Fruit fly (Drosophila melanogaster): ENCODE results near the gene CG8833.
A peak's percentile ranks its signal among the peaks of the same experiment; 100 is the strongest.

The CG8833 gene

dm6 chr3L:13928769-13929594 is at the start of gene CG8833, which contains the start of gene DCTN1-p150 (continued):
- TF ChIP-seq Oaz (GFP tag; IDR thresholded peaks at IDR 0.05) = no peak
- no peak for TF ChIP-seq cad (GFP tag; optimal IDR thresholded peaks at IDR 0.05)
- no peak for TF ChIP-seq CG8359 (GFP tag; optimal IDR thresholded peaks at IDR 0.05; ENCODE audit: borderline replicate concordance)
- TF ChIP-seq pum (GFP tag; optimal IDR thresholded peaks at IDR 0.05) = peak; percentile 4
- TF ChIP-seq CG11695 (GFP tag; IDR thresholded peaks at IDR 0.05) = no peak
- no peak for TF ChIP-seq Ada2b (GFP tag; IDR thresholded peaks at IDR 0.05)
- peak; percentile 27 for TF ChIP-seq HmgZ (tag; optimal IDR thresholded peaks at IDR 0.05)
- no peak for TF ChIP-seq gcm2 (GFP tag; optimal IDR thresholded peaks at IDR 0.05)
- TF ChIP-seq fd3F (GFP tag; optimal IDR thresholded peaks at IDR 0.05) = no peak
- TF ChIP-seq TFAM (GFP tag; optimal IDR thresholded peaks at IDR 0.05) = no peak
- peak; percentile 30 for TF ChIP-seq bcd (GFP tag; optimal IDR thresholded peaks at IDR 0.05)
- TF ChIP-seq CG6175 (GFP tag; IDR thresholded peaks at IDR 0.05) = no peak
- no peak for TF ChIP-seq fd102C (GFP tag; optimal IDR thresholded peaks at IDR 0.05)
- no peak for TF ChIP-seq ttk (GFP tag; IDR thresholded peaks at IDR 0.05)
- TF ChIP-seq Awh (GFP tag; IDR thresholded peaks at IDR 0.05) = no peak
- TF ChIP-seq CG12155 (GFP tag; optimal IDR thresholded peaks at IDR 0.05) = peak; percentile 54
- peak; percentile 47 for TF ChIP-seq sd (tag; optimal IDR thresholded peaks at IDR 0.05)
- peak in 1 of 3 experiments; percentile 44 for TF ChIP-seq lola (GFP tag; optimal IDR thresholded peaks at IDR 0.05)
- no peak for TF ChIP-seq eyg (GFP tag; optimal IDR thresholded peaks at IDR 0.05)
- TF ChIP-seq hkb (optimal IDR thresholded peaks at IDR 0.05) = no peak
- no peak for TF ChIP-seq hkb (GFP tag; IDR thresholded peaks at IDR 0.05)
- peak; percentile 36; the same call in 1 of the 3 replicates for TF ChIP-seq Aef1 (GFP tag; IDR thresholded peaks at IDR 0.05)
- TF ChIP-seq CG14014 (GFP tag; IDR thresholded peaks at IDR 0.05) = peak; percentile 51; the same call in 1 of the 2 replicates
- TF ChIP-seq Poxn (GFP tag; IDR thresholded peaks at IDR 0.05) = no peak
- TF ChIP-seq CG31388 (GFP tag; optimal IDR thresholded peaks at IDR 0.05) = no peak
- TF ChIP-seq PHDP (tag; optimal IDR thresholded peaks at IDR 0.05) = peak; percentile 31
- TF ChIP-seq Dad (GFP tag; optimal IDR thresholded peaks at IDR 0.05) = no peak
- no peak for TF ChIP-seq exex (tag; optimal IDR thresholded peaks at IDR 0.05)
- TF ChIP-seq stc (GFP tag; IDR thresholded peaks at IDR 0.05) = no peak
- no peak for TF ChIP-seq CG6654 (GFP tag; optimal IDR thresholded peaks at IDR 0.05)
- TF ChIP-seq CG7963 (GFP tag; IDR thresholded peaks at IDR 0.05; ENCODE audit: partially characterized antibody) = no peak
- no peak for TF ChIP-seq Max (GFP tag; optimal IDR thresholded peaks at IDR 0.05)
- TF ChIP-seq zf30C (GFP tag; optimal IDR thresholded peaks at IDR 0.05) = no peak
- TF ChIP-seq CG15479 (GFP tag; optimal IDR thresholded peaks at IDR 0.05) = peak; percentile 78
- TF ChIP-seq CG7357 (GFP tag; IDR thresholded peaks at IDR 0.05) = no peak
- no peak for TF ChIP-seq sug (tag; optimal IDR thresholded peaks at IDR 0.05)
- TF ChIP-seq CG9797 (GFP tag; optimal IDR thresholded peaks at IDR 0.05) = peak; percentile 53
- TF ChIP-seq ERR (GFP tag; optimal IDR thresholded peaks at IDR 0.05) = no peak
- no peak for TF ChIP-seq CG7271 (tag; optimal IDR thresholded peaks at IDR 0.05)
- no peak for TF ChIP-seq dm (GFP tag; optimal IDR thresholded peaks at IDR 0.05)
- TF ChIP-seq CG7839 (tag; optimal IDR thresholded peaks at IDR 0.05) = no peak
- peak; percentile 15 for TF ChIP-seq pnt (GFP tag; optimal IDR thresholded peaks at IDR 0.05)
- no peak for TF ChIP-seq Mrtf (GFP tag; IDR thresholded peaks at IDR 0.05)
- no peak for TF ChIP-seq CG15011 (GFP tag; optimal IDR thresholded peaks at IDR 0.05)
- peak; percentile 62; the same call in 2 of the 3 replicates for TF ChIP-seq knrl (GFP tag; IDR thresholded peaks at IDR 0.05; ENCODE audit: partially characterized antibody)
- TF ChIP-seq CG4328 (GFP tag; optimal IDR thresholded peaks at IDR 0.05) = no peak
- 0 out of 3 replicates have a peak, but pooled peaks have one; percentile 16 for TF ChIP-seq Dbx (GFP tag; IDR thresholded peaks at IDR 0.05)
- no peak for TF ChIP-seq Hmx (GFP tag; optimal IDR thresholded peaks at IDR 0.05)
- TF ChIP-seq unpg (GFP tag; optimal IDR thresholded peaks at IDR 0.05) = no peak
- TF ChIP-seq CG34224 (GFP tag; IDR thresholded peaks at IDR 0.05; ENCODE audit: partially characterized antibody) = no peak

All from whole organism, embryonic.